Worm (Caenorhabditis elegans) whole organism, late embryonic: ENCODE results near the gene scl-11.

ENCODE experiments used
- ceh-34 ChIP-seq: sonication (generic microtip); optimal IDR thresholded peaks from 2 replicates; lab custom pipeline; 2016; ENCODE audit warnings: mild to moderate bottlenecking, missing genetic modification characterization, missing compliant biosample characterization
- hlh-13 ChIP-seq: fragments of 200-800 bp; sonication (Bioruptor generic); optimal IDR thresholded peaks from 2 replicates; lab custom pipeline; 2018; ENCODE audit warnings: mild to moderate bottlenecking, missing genetic modification characterization, missing compliant biosample characterization
- lin-11 ChIP-seq: fragments of 200-800 bp; sonication (Bioruptor generic); optimal IDR thresholded peaks from 2 replicates; lab custom pipeline; 2018; ENCODE audit warnings: mild to moderate bottlenecking, missing genetic modification characterization, missing compliant biosample characterization
- mec-3 ChIP-seq: sonication (generic microtip); optimal IDR thresholded peaks from 2 replicates; lab custom pipeline; 2016; ENCODE audit warnings: borderline replicate concordance, missing genetic modification characterization, missing compliant biosample characterization
- nfya-1 ChIP-seq: sonication (generic microtip); optimal IDR thresholded peaks from 2 replicates; lab custom pipeline; 2017; ENCODE audit warnings: missing genetic modification characterization, mild to moderate bottlenecking, missing compliant biosample characterization, antibody characterized with exemption, moderate library complexity
- nhr-11 ChIP-seq: fragments of 150-350 bp; optimal IDR thresholded peaks from 2 replicates; lab custom pipeline; 2014; ENCODE audit warnings: missing biosample characterization, missing genetic modification characterization
- nhr-232 ChIP-seq: sonication (generic microtip); optimal IDR thresholded peaks from 2 replicates; lab custom pipeline; 2016; ENCODE audit warnings: missing genetic modification characterization, missing compliant biosample characterization
- pqm-1 ChIP-seq: sonication (generic microtip); optimal IDR thresholded peaks from 2 replicates; lab custom pipeline; 2016; ENCODE audit warnings: missing genetic modification characterization, missing compliant biosample characterization
- sox-4 ChIP-seq: sonication (generic microtip); optimal IDR thresholded peaks from 2 replicates; lab custom pipeline; 2017; ENCODE audit warnings: mild to moderate bottlenecking, missing genetic modification characterization, inconsistent platforms, missing compliant biosample characterization

DNA sequence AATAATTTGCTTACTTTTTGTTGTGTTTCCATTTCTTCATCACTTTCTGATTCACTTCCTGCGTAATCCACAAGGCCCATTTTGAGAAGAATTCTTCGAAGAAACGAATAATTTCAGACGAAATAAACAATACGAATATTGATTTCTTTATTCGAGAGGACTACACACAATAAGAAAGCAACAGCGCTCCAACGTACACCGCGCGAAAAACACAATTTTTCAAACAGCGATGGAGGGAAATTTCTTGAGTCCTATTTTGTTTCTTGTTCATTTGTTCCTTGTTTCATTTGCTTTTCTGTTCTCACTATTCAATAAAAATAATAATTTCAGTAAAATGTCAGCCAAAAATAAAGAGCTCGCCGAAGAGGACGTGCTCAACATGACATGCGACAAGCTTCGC, 42.5 kb downstream of the scl-11 start, which contains the start of the genes prcc-1 and C39E9.12:
- TF ChIP-seq nhr-232 (tag; lab: Kevin White, UChicago) (no peak), mec-3 (tag; lab: Kevin White, UChicago) (no peak), sox-4 (tag; lab: Kevin White, UChicago) (no peak), pqm-1 (tag; lab: Kevin White, UChicago) (no peak), ceh-34 (tag; lab: Kevin White, UChicago) (no peak), nfya-1 (tag; lab: Kevin White, UChicago) (peak; percentile 61), nhr-11 (tag; lab: Kevin White, UChicago) (no peak), hlh-13 (no peak), lin-11 (tag; lab: Kevin White, UChicago) (no peak)
